Worm (Caenorhabditis elegans) whole organism, dauer: ENCODE measurements around the gene ZK632.2.

Experiments
- unc-62 ChIP-seq: sonication (generic microtip); optimal IDR thresholded peaks from 2 replicates; lab custom pipeline; 2017; ENCODE audit warnings: missing biosample characterization, missing genetic modification reagents, missing genetic modification characterization

ZK632.2 gene

DNA sequence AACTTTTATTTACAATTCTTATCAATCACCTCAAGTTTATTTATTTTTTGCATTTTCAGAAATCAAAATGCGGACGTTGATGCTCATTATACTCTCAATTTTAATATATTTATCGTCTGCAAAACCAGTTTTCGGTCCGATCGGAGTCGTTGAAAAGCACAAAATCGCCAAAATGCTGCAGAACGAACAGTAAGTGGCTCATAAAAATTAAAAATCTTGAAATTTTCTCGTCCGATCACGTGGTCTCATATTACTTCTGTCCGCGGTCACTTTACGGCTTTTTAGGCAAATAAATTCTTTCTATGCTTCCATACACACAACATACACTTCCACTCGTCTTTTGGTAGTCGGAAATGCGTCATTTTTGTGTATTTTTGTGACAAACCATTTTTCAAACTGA, 44.8 kb downstream of the ZK632.2 start, which contains the start of gene K11H3.5:
K11H3.5 (plus strand) TSS at position 54 of the 400 bp plus-strand sequence.
- no peak for TF ChIP-seq unc-62 (GFP tag; lab: Kevin White, UChicago)

DNA sequence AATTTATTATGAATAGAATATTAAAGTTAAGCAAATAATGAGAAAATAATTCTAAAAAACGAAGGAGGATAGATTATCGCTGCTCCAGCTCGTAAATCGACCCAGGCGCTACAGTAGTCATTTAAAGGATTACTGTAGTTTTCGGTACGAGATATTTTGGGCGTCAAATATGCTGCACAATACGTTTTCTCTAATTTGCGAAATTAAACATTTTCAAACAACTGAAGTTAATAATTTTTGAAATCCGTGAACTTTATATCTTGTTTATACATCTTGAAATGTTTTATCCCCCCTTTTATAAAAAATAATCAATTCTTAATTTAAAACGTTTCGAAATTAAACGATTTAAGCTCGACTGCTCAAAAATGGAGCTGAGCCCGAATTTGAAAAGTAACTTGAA, 47.2 kb downstream of the ZK632.2 start, which contains the start of gene K11H3.2:
K11H3.2 (plus strand) TSS at position 301 of the 400 bp plus-strand sequence.
- TF ChIP-seq unc-62 (GFP tag; lab: Kevin White, UChicago): no peak

DNA sequence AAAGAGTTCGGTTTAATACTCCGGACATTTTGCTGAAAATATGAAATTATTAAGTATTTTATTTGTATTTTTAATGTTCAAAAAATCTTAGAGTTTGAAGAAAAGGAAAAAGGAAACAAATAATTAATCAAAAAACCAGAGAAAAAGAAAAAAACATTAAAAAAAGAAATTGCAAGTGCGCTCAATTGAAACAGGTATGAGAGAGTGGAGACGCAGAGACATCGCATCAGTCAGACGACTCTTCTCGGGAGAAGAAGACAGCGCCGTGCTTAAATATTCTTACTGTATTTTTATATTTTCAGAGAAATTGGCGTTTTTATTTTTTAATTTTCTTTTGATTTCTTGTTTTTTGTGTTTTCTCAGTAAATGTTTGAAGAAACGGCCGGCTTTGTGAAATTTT, 49.2 kb downstream of the ZK632.2 start, which contains the start of gene mrpl-36:
mrpl-36 (minus strand) TSS at position 34 of the 400 bp plus-strand sequence.
- no peak for TF ChIP-seq unc-62 (GFP tag; lab: Kevin White, UChicago)

ce11 chrIII:9848603-9849002, 49.7 kb downstream of the ZK632.2 start:
- TF ChIP-seq unc-62 (GFP tag; lab: Kevin White, UChicago): no peak

- no peak for TF ChIP-seq unc-62 (GFP tag; lab: Kevin White, UChicago)
These were observed 51.0 kb downstream of the ZK632.2 start for ce11 chrIII:9849950-9850349.

ce11 chrIII:9850877-9851276, 52.0 kb downstream of the ZK632.2 start:
- TF ChIP-seq unc-62 (GFP tag; lab: Kevin White, UChicago): no peak

ce11 chrIII:9851547-9851946, 52.6 kb downstream of the ZK632.2 start, which contains the start of gene K11H3.3:
Gene K11H3.3, plus strand, starts transcription at chrIII:9851854.
- TF ChIP-seq unc-62 (GFP tag; lab: Kevin White, UChicago): no peak
